Fruit fly (Drosophila melanogaster) whole organism, embryonic: ENCODE results near the gene mAChR-C.

Source experiments
- B-H2 ChIP-seq: fragments of 200-800 bp; sonication (Bioruptor generic); optimal IDR thresholded peaks from 2 replicates; lab custom pipeline; 2018; ENCODE audit warnings: missing biosample characterization, mild to moderate bottlenecking, missing genetic modification characterization
- CG10147 ChIP-seq: fragments of 200-800 bp; sonication (Bioruptor generic); optimal IDR thresholded peaks from 2 replicates; lab custom pipeline; 2019; ENCODE audit warnings: missing biosample characterization, mild to moderate bottlenecking, missing genetic modification characterization, moderate library complexity
- CG11560 ChIP-seq: fragments of 200-800 bp; sonication (Bioruptor generic); IDR thresholded peaks from 3 replicates; pipeline ENCODE4 v1.3.6; 2022; ENCODE audit warnings: missing biosample characterization, missing genetic modification characterization
- CG1233 ChIP-seq: fragments of 200-800 bp; sonication (Bioruptor generic); optimal IDR thresholded peaks from 4 replicates; lab custom pipeline; 2018; ENCODE audit warnings: missing biosample characterization, mild to moderate bottlenecking, missing genetic modification characterization
- CG13775 ChIP-seq: fragments of 200-800 bp; sonication (Bioruptor generic); optimal IDR thresholded peaks from 3 replicates; lab custom pipeline; 2017; ENCODE audit warnings: missing biosample characterization, mild to moderate bottlenecking, missing genetic modification characterization
- CG14050 ChIP-seq: fragments of 200-800 bp; sonication (Bioruptor generic); IDR thresholded peaks from 3 replicates; pipeline ENCODE4 v1.3.6; 2022; ENCODE audit warnings: missing biosample characterization, missing genetic modification characterization
- CG14860 ChIP-seq: fragments of 200-800 bp; sonication (Bioruptor generic); IDR thresholded peaks from 3 replicates; pipeline ENCODE4 v1.3.6; 2022; ENCODE audit warnings: missing biosample characterization, missing genetic modification characterization; ENCODE audit not compliant: partially characterized antibody
- CG1529 ChIP-seq: fragments of 200-800 bp; sonication (Bioruptor generic); optimal IDR thresholded peaks from 3 replicates; lab custom pipeline; 2018; ENCODE audit warnings: missing biosample characterization, missing genetic modification characterization
- CG15601 ChIP-seq: fragments of 200-800 bp; sonication (Bioruptor generic); optimal IDR thresholded peaks from 3 replicates; lab custom pipeline; 2019; ENCODE audit warnings: missing biosample characterization, mild to moderate bottlenecking, missing genetic modification characterization, moderate library complexity
- CG17385 ChIP-seq: fragments of 200-800 bp; sonication (Bioruptor generic); optimal IDR thresholded peaks from 3 replicates; lab custom pipeline; 2018; ENCODE audit warnings: missing biosample characterization, mild to moderate bottlenecking, missing genetic modification characterization
- CG17912 ChIP-seq: fragments of 200-800 bp; sonication (Bioruptor generic); optimal IDR thresholded peaks from 2 replicates; lab custom pipeline; 2018; ENCODE audit warnings: missing biosample characterization, mild to moderate bottlenecking, missing genetic modification characterization
- CG2202 ChIP-seq: fragments of 200-800 bp; sonication (Bioruptor generic); optimal IDR thresholded peaks from 2 replicates; lab custom pipeline; 2018; ENCODE audit warnings: missing biosample characterization, mild to moderate bottlenecking, missing genetic modification characterization
- CG31441 ChIP-seq: fragments of 200-800 bp; sonication (Bioruptor generic); IDR thresholded peaks from 2 replicates; pipeline ENCODE4 v1.3.6; 2022; ENCODE audit warnings: missing biosample characterization, missing genetic modification characterization
- CG6175 ChIP-seq: fragments of 200-800 bp; sonication (Bioruptor generic); IDR thresholded peaks from 3 replicates; pipeline ENCODE4 v1.3.6; 2022; ENCODE audit warnings: missing biosample characterization, missing genetic modification characterization
- CG6272 ChIP-seq: fragments of 200-800 bp; sonication (Bioruptor generic); IDR thresholded peaks from 2 replicates; pipeline ENCODE4 v1.3.6; 2022; ENCODE audit warnings: missing biosample characterization, missing genetic modification characterization
- CG6654 ChIP-seq: fragments of 200-800 bp; sonication (Bioruptor generic); optimal IDR thresholded peaks from 2 replicates; lab custom pipeline; 2017; ENCODE audit warnings: missing biosample characterization, mild to moderate bottlenecking, missing genetic modification characterization
- CG6813 ChIP-seq: fragments of 200-800 bp; sonication (Bioruptor generic); optimal IDR thresholded peaks from 2 replicates; lab custom pipeline; 2017; ENCODE audit warnings: missing biosample characterization, missing genetic modification characterization, mild to moderate bottlenecking, moderate library complexity, missing genetic modification reagents
- CG7372 ChIP-seq: fragments of 200-800 bp; sonication (Bioruptor generic); IDR thresholded peaks from 2 replicates; pipeline ENCODE4 v1.3.6; 2022; ENCODE audit warnings: missing biosample characterization, missing genetic modification characterization
- CG7556 ChIP-seq: fragments of 200-800 bp; sonication (Bioruptor generic); optimal IDR thresholded peaks from 2 replicates; lab custom pipeline; 2017; ENCODE audit warnings: missing biosample characterization, mild to moderate bottlenecking, missing genetic modification characterization
- CG7987 ChIP-seq: fragments of 200-800 bp; sonication (Bioruptor generic); optimal IDR thresholded peaks from 2 replicates; lab custom pipeline; 2018; ENCODE audit warnings: missing biosample characterization, mild to moderate bottlenecking, missing genetic modification characterization, moderate library complexity
- CG8388 ChIP-seq: fragments of 200-800 bp; sonication (Bioruptor generic); optimal IDR thresholded peaks from 2 replicates; lab custom pipeline; 2019; ENCODE audit warnings: missing biosample characterization, mild to moderate bottlenecking, missing genetic modification characterization, moderate library complexity
- CG9817 ChIP-seq: fragments of 200-800 bp; sonication (Bioruptor generic); optimal IDR thresholded peaks from 2 replicates; lab custom pipeline; 2018; ENCODE audit warnings: missing biosample characterization, mild to moderate bottlenecking, missing genetic modification characterization, moderate library complexity
- CoRest ChIP-seq: fragments of 200-800 bp; sonication (Bioruptor generic); optimal IDR thresholded peaks from 3 replicates; lab custom pipeline; 2018; ENCODE audit warnings: missing biosample characterization, mild to moderate bottlenecking, missing genetic modification characterization, moderate library complexity
- D ChIP-seq, 2 experiments: fragments of 200-800 bp in 1 of 2; fragments of >200 bp in 1 of 2; sonication (Bioruptor generic) in 1 of 2; optimal IDR thresholded peaks; 2 replicates in 1 of 2; 3 replicates in 1 of 2; lab custom pipeline; 2017; ENCODE audit warnings: mild to moderate bottlenecking in 1 of 2, missing biosample characterization in 1 of 2, missing genetic modification characterization in 1 of 2, missing genetic modification reagents in 1 of 2
- D19A ChIP-seq: fragments of 200-800 bp; optimal IDR thresholded peaks from 3 replicates; lab custom pipeline; 2019; ENCODE audit warnings: missing biosample characterization, mild to moderate bottlenecking, missing genetic modification characterization, moderate library complexity
- Drgx ChIP-seq: fragments of 200-800 bp; sonication (Bioruptor generic); IDR thresholded peaks from 2 replicates; pipeline ENCODE4 v1.3.6; 2022; ENCODE audit warnings: missing biosample characterization, missing genetic modification characterization
- Elba2 ChIP-seq: fragments of 200-800 bp; sonication (Bioruptor generic); optimal IDR thresholded peaks from 3 replicates; lab custom pipeline; 2016; ENCODE audit warnings: missing biosample characterization, missing genetic modification characterization
- HLHmδ ChIP-seq: fragments of 200-800 bp; sonication (Bioruptor generic); optimal IDR thresholded peaks from 2 replicates; lab custom pipeline; 2018; ENCODE audit warnings: missing biosample characterization, mild to moderate bottlenecking, missing genetic modification characterization, moderate library complexity
- Lpt ChIP-seq: fragments of >200 bp; optimal IDR thresholded peaks from 2 replicates; lab custom pipeline; 2018; ENCODE audit warnings: missing biosample characterization, missing genetic modification characterization
- Poxn ChIP-seq: fragments of 200-800 bp; sonication (Bioruptor generic); IDR thresholded peaks from 2 replicates; pipeline ENCODE4 v1.3.6; 2022; ENCODE audit warnings: missing biosample characterization, missing genetic modification characterization
- Rfx ChIP-seq: fragments of 200-800 bp; sonication (Bioruptor generic); IDR thresholded peaks from 2 replicates; pipeline ENCODE4 v1.3.6; 2022; ENCODE audit warnings: missing biosample characterization, missing genetic modification characterization
- ash1 ChIP-seq: fragments of 200-800 bp; sonication (Bioruptor generic); optimal IDR thresholded peaks from 2 replicates; lab custom pipeline; 2018; ENCODE audit warnings: missing biosample characterization, mild to moderate bottlenecking, missing genetic modification characterization
- bigmax ChIP-seq: fragments of 200-800 bp; sonication (Bioruptor generic); optimal IDR thresholded peaks from 2 replicates; lab custom pipeline; 2018; ENCODE audit warnings: missing biosample characterization, mild to moderate bottlenecking, missing genetic modification characterization
- corto ChIP-seq: fragments of 200-800 bp; sonication (Bioruptor generic); optimal IDR thresholded peaks from 2 replicates; lab custom pipeline; 2016; ENCODE audit warnings: missing biosample characterization, mild to moderate bottlenecking, missing genetic modification characterization, moderate library complexity
- crp ChIP-seq, 2 experiments: fragments of 200-800 bp; sonication (Bioruptor generic); optimal IDR thresholded peaks; 2 replicates in 1 of 2; 3 replicates in 1 of 2; lab custom pipeline; 2017; ENCODE audit warnings: missing biosample characterization in 2 of 2, missing genetic modification characterization in 2 of 2, mild to moderate bottlenecking in 1 of 2, moderate library complexity in 1 of 2
- eyg ChIP-seq: fragments of 200-800 bp; sonication (Bioruptor generic); optimal IDR thresholded peaks from 3 replicates; lab custom pipeline; 2016; ENCODE audit warnings: missing biosample characterization, missing genetic modification characterization
- org-1 ChIP-seq: fragments of 200-800 bp; sonication (Bioruptor generic); optimal IDR thresholded peaks from 2 replicates; lab custom pipeline; 2017; ENCODE audit warnings: missing biosample characterization, missing genetic modification characterization
- pho ChIP-seq: fragments of 200-800 bp; sonication (Bioruptor generic); optimal IDR thresholded peaks from 2 replicates; lab custom pipeline; 2016; ENCODE audit warnings: missing biosample characterization, missing genetic modification characterization
- prd ChIP-seq, 3 experiments: fragments of >200 bp in 2 of 3; fragments of 200-800 bp in 1 of 3; sonication (Bioruptor generic) in 1 of 3; optimal IDR thresholded peaks in 2 of 3; IDR thresholded peaks in 1 of 3; 2 replicates in 2 of 3; 3 replicates in 1 of 3; pipeline versions ENCODE4 v1.3.6 to Lab custom; 2017 to 2022; ENCODE audit warnings: missing biosample characterization in 1 of 3, missing genetic modification characterization in 1 of 3
- pzg ChIP-seq: fragments of 200-800 bp; sonication (Bioruptor generic); optimal IDR thresholded peaks from 3 replicates; lab custom pipeline; 2018; ENCODE audit warnings: missing biosample characterization, mild to moderate bottlenecking, missing genetic modification characterization, moderate library complexity
- rib ChIP-seq: fragments of 200-800 bp; sonication (Bioruptor generic); IDR thresholded peaks from 2 replicates; pipeline ENCODE4 v1.3.6; 2022; ENCODE audit warnings: missing biosample characterization, missing genetic modification characterization
- row ChIP-seq: fragments of 200-800 bp; sonication (Bioruptor generic); IDR thresholded peaks from 3 replicates; pipeline ENCODE4 v1.3.6; 2022; ENCODE audit warnings: missing biosample characterization, missing genetic modification characterization
- sim ChIP-seq: fragments of 200-800 bp; sonication (Bioruptor generic); IDR thresholded peaks from 2 replicates; pipeline ENCODE4 v1.3.6; 2022; ENCODE audit warnings: missing biosample characterization, missing genetic modification characterization
- sr ChIP-seq: fragments of 200-800 bp; sonication (Bioruptor generic); IDR thresholded peaks from 3 replicates; pipeline ENCODE4 v1.3.6; 2022; ENCODE audit warnings: missing biosample characterization, missing genetic modification characterization
- stc ChIP-seq: fragments of 200-800 bp; sonication (Bioruptor generic); IDR thresholded peaks from 2 replicates; pipeline ENCODE4 v1.3.6; 2022; ENCODE audit warnings: missing biosample characterization, missing genetic modification characterization
- wek ChIP-seq: fragments of 200-800 bp; sonication (Bioruptor generic); optimal IDR thresholded peaks from 3 replicates; lab custom pipeline; 2018; ENCODE audit warnings: missing biosample characterization, mild to moderate bottlenecking, missing genetic modification characterization, moderate library complexity
- zf30C ChIP-seq: fragments of 200-800 bp; sonication (Bioruptor generic); optimal IDR thresholded peaks from 3 replicates; lab custom pipeline; 2018; ENCODE audit warnings: missing biosample characterization, mild to moderate bottlenecking, missing genetic modification characterization

mAChR-C gene

dm6 chrX:6855366-6856200, 23.1 kb upstream of the mAChR-C start (continued):
- TF ChIP-seq CG11560 (tag; lab: Robert Waterston, UW) (no peak), CG6813 (GFP tag; lab: Kevin White, UChicago) (peak; percentile 61), org-1 (GFP tag; lab: Kevin White, UChicago) (peak; percentile 87), CG1233 (GFP tag; lab: Kevin White, UChicago) (peak; percentile 82), bigmax (no peak), CoRest (tag; lab: Kevin White, UChicago) (peak; percentile 97), CG10147 (GFP tag; lab: Kevin White, UChicago) (peak; percentile 61), CG8388 (GFP tag; lab: Kevin White, UChicago) (peak; percentile 78), sim (GFP tag; lab: Robert Waterston, UW) (peak; percentile 18; the same call in 1 of the 2 replicates), CG6654 (GFP tag; lab: Kevin White, UChicago) (peak; percentile 53), B-H2 (GFP tag; lab: Kevin White, UChicago) (peak; percentile 14), prd (optimal IDR thresholded peaks at IDR 0.05; lab: Kevin White, UChicago) (no peak), prd (GFP tag; IDR thresholded peaks at IDR 0.05; lab: Robert Waterston, UW) (peak; percentile 55; the same call in 1 of the 3 replicates), D19A (tag; lab: Kevin White, UChicago) (peak; percentile 69), row (GFP tag; lab: Robert Waterston, UW) (peak; percentile 90), CG1529 (GFP tag; lab: Kevin White, UChicago) (peak; percentile 89), CG13775 (GFP tag; lab: Kevin White, UChicago) (peak; percentile 71), HLHmδ (GFP tag; lab: Kevin White, UChicago) (peak; percentile 27), CG14050 (GFP tag; lab: Robert Waterston, UW) (peak; percentile 83), CG7987 (peak; percentile 22), CG6272 (0 out of 2 replicates have a peak, but pooled peaks have one; percentile 14), pho (peak; percentile 70), sr (GFP tag; lab: Robert Waterston, UW) (no peak), CG7556 (GFP tag; lab: Kevin White, UChicago) (peak; percentile 94), zf30C (GFP tag; lab: Kevin White, UChicago) (peak; percentile 81), wek (peak; percentile 63), Drgx (GFP tag; lab: Robert Waterston, UW) (peak; percentile 71), Elba2 (GFP tag; lab: Kevin White, UChicago) (no peak), rib (GFP tag; lab: Robert Waterston, UW) (0 out of 2 replicates have a peak, but pooled peaks have one; percentile 45), CG6175 (GFP tag; lab: Robert Waterston, UW) (no peak), CG17912 (peak; percentile 76), ash1 (peak; percentile 84), CG31441 (GFP tag; lab: Robert Waterston, UW) (peak; percentile 87), stc (GFP tag; lab: Robert Waterston, UW) (peak; percentile 67; the same call in 1 of the 2 replicates), Lpt (no peak), CG7372 (GFP tag; lab: Robert Waterston, UW) (0 out of 2 replicates have a peak, but pooled peaks have one; percentile 13), Poxn (GFP tag; lab: Robert Waterston, UW) (no peak), CG2202 (tag; lab: Kevin White, UChicago) (peak; percentile 80), eyg (GFP tag; lab: Kevin White, UChicago) (peak; percentile 61), crp (GFP tag; optimal IDR thresholded peaks at IDR 0.05; lab: Kevin White, UChicago) (peak in 1 of 2 experiments; percentile 51), CG9817 (peak; percentile 89), CG17385 (GFP tag; lab: Kevin White, UChicago) (peak; percentile 72), D (optimal IDR thresholded peaks at IDR 0.05; lab: Kevin White, UChicago) (no peak), D (GFP tag; optimal IDR thresholded peaks at IDR 0.05; lab: Kevin White, UChicago) (peak; percentile 81), pzg (GFP tag; lab: Kevin White, UChicago) (no peak), corto (GFP tag; lab: Kevin White, UChicago) (peak; percentile 68), Rfx (peak; percentile 26; the same call in 1 of the 2 replicates), CG15601 (tag; lab: Kevin White, UChicago) (peak; percentile 92), CG14860 (GFP tag; lab: Robert Waterston, UW) (no peak)
